Fruit fly (Drosophila melanogaster) whole organism, embryonic: Measurements from ENCODE around the gene CG13390.
A peak's percentile ranks its signal among the peaks of the same experiment; 100 is the strongest.

Experiments
- Abd-B ChIP-seq: fragments of 200-800 bp; sonication (Bioruptor generic); optimal IDR thresholded peaks from 2 replicates; lab custom pipeline; 2018; ENCODE audit warnings: missing biosample characterization, mild to moderate bottlenecking, missing genetic modification characterization, moderate library complexity
- Bgb ChIP-seq: fragments of 200-800 bp; sonication (Bioruptor generic); IDR thresholded peaks from 2 replicates; pipeline ENCODE4 v1.3.6; 2022; ENCODE audit warnings: missing biosample characterization, missing genetic modification characterization; ENCODE audit not compliant: partially characterized antibody
- CG10321 ChIP-seq: fragments of 200-800 bp; sonication (Bioruptor generic); IDR thresholded peaks from 2 replicates; pipeline ENCODE4 v1.3.6; 2022; ENCODE audit warnings: missing biosample characterization, missing genetic modification characterization
- CG10543 ChIP-seq: fragments of 200-800 bp; sonication (Bioruptor generic); optimal IDR thresholded peaks from 3 replicates; lab custom pipeline; 2017; ENCODE audit warnings: missing biosample characterization, mild to moderate bottlenecking, missing genetic modification characterization, moderate library complexity
- CG11093 ChIP-seq: fragments of 200-800 bp; sonication (Bioruptor generic); IDR thresholded peaks from 3 replicates; pipeline ENCODE4 v1.3.6; 2022; ENCODE audit warnings: missing biosample characterization, missing genetic modification characterization
- CG11247 ChIP-seq: fragments of 200-800 bp; sonication (Bioruptor generic); IDR thresholded peaks from 2 replicates; pipeline ENCODE4 v1.3.6; 2022; ENCODE audit warnings: missing biosample characterization, missing genetic modification characterization
- CG12236 ChIP-seq: fragments of 200-800 bp; sonication (Bioruptor generic); optimal IDR thresholded peaks from 2 replicates; lab custom pipeline; 2016; ENCODE audit warnings: missing biosample characterization, missing genetic modification characterization
- CG1233 ChIP-seq: fragments of 200-800 bp; sonication (Bioruptor generic); optimal IDR thresholded peaks from 4 replicates; lab custom pipeline; 2018; ENCODE audit warnings: missing biosample characterization, mild to moderate bottlenecking, missing genetic modification characterization
- CG14667 ChIP-seq: fragments of 200-800 bp; sonication (Bioruptor generic); IDR thresholded peaks from 2 replicates; pipeline ENCODE4 v1.3.6; 2022; ENCODE audit warnings: missing biosample characterization, missing genetic modification characterization
- CG14710 ChIP-seq: fragments of 200-800 bp; sonication (Bioruptor generic); optimal IDR thresholded peaks from 3 replicates; lab custom pipeline; 2019; ENCODE audit warnings: missing biosample characterization, mild to moderate bottlenecking, missing genetic modification characterization, moderate library complexity
- CG16863 ChIP-seq: fragments of 200-800 bp; sonication (Bioruptor generic); optimal IDR thresholded peaks from 3 replicates; lab custom pipeline; 2016; ENCODE audit warnings: missing biosample characterization, missing genetic modification characterization
- CG17802 ChIP-seq: fragments of 200-800 bp; sonication (Bioruptor generic); optimal IDR thresholded peaks from 2 replicates; lab custom pipeline; 2018; ENCODE audit warnings: missing biosample characterization, mild to moderate bottlenecking, missing genetic modification characterization, moderate library complexity
- CG2199 ChIP-seq: fragments of 200-800 bp; sonication (Bioruptor generic); IDR thresholded peaks from 3 replicates; pipeline ENCODE4 v1.3.6; 2022; ENCODE audit warnings: missing biosample characterization, missing genetic modification characterization
- CG31388 ChIP-seq: fragments of 200-800 bp; sonication (Bioruptor generic); optimal IDR thresholded peaks from 2 replicates; lab custom pipeline; 2016; ENCODE audit warnings: missing biosample characterization, missing genetic modification characterization
- CG32532 ChIP-seq: fragments of 200-800 bp; sonication (Bioruptor generic); IDR thresholded peaks from 2 replicates; pipeline ENCODE4 v1.3.6; 2022; ENCODE audit warnings: missing biosample characterization, missing genetic modification characterization
- CG32772 ChIP-seq: fragments of 200-800 bp; sonication (Bioruptor generic); IDR thresholded peaks from 2 replicates; pipeline ENCODE4 v1.3.6; 2022; ENCODE audit warnings: missing biosample characterization, missing genetic modification characterization
- CG3407 ChIP-seq: fragments of 200-800 bp; sonication (Bioruptor generic); optimal IDR thresholded peaks from 2 replicates; lab custom pipeline; 2018; ENCODE audit warnings: missing biosample characterization, mild to moderate bottlenecking, missing genetic modification characterization
- CG3726 ChIP-seq: fragments of 200-800 bp; sonication (Bioruptor generic); IDR thresholded peaks from 3 replicates; pipeline ENCODE4, ENCODE4 v1.3.6; 2022; ENCODE audit warnings: missing biosample characterization, missing genetic modification characterization
- CG4820 ChIP-seq: fragments of 200-800 bp; sonication (Bioruptor generic); optimal IDR thresholded peaks from 3 replicates; lab custom pipeline; 2016; ENCODE audit warnings: missing biosample characterization, missing genetic modification characterization
- CG5953 ChIP-seq: fragments of 200-800 bp; sonication (Bioruptor generic); IDR thresholded peaks from 2 replicates; pipeline ENCODE4 v1.3.6; 2022; ENCODE audit warnings: missing biosample characterization, missing genetic modification characterization
- CG6791 ChIP-seq: fragments of 200-800 bp; sonication (Bioruptor generic); IDR thresholded peaks from 3 replicates; pipeline ENCODE4 v1.3.6; 2022; ENCODE audit warnings: missing biosample characterization, missing genetic modification characterization; ENCODE audit not compliant: partially characterized antibody
- CG7745 ChIP-seq: fragments of 200-800 bp; sonication (Bioruptor generic); optimal IDR thresholded peaks from 2 replicates; lab custom pipeline; 2018; ENCODE audit warnings: missing biosample characterization, mild to moderate bottlenecking, missing genetic modification characterization, moderate library complexity
- CG7839 ChIP-seq: fragments of 200-800 bp; sonication (Bioruptor generic); optimal IDR thresholded peaks from 3 replicates; lab custom pipeline; 2018; ENCODE audit warnings: missing biosample characterization, mild to moderate bottlenecking, missing genetic modification characterization, moderate library complexity
- CG8281 ChIP-seq: fragments of 200-800 bp; sonication (Bioruptor generic); optimal IDR thresholded peaks from 2 replicates; lab custom pipeline; 2018; ENCODE audit warnings: missing biosample characterization, mild to moderate bottlenecking, missing genetic modification characterization, moderate library complexity
- CG8765 ChIP-seq: fragments of 200-800 bp; sonication (Bioruptor generic); IDR thresholded peaks from 2 replicates; pipeline ENCODE4 v1.3.6; 2022; ENCODE audit warnings: missing biosample characterization, missing genetic modification characterization
- CG9609 ChIP-seq: fragments of 200-800 bp; sonication (Bioruptor generic); optimal IDR thresholded peaks from 3 replicates; lab custom pipeline; 2016; ENCODE audit warnings: missing biosample characterization, missing genetic modification characterization
- Dref ChIP-seq: fragments of 200-800 bp; sonication (Bioruptor generic); IDR thresholded peaks from 2 replicates; pipeline ENCODE4 v1.3.6; 2022; ENCODE audit warnings: missing biosample characterization, missing genetic modification characterization
- Ets65A ChIP-seq: fragments of 200-800 bp; sonication (Bioruptor generic); peaks from one replicate; lab custom pipeline; 2016; ENCODE audit warnings: missing biosample characterization, missing genetic modification characterization
- Hand ChIP-seq: fragments of 200-800 bp; sonication (Bioruptor generic); optimal IDR thresholded peaks from 2 replicates; lab custom pipeline; 2017; ENCODE audit warnings: mild to moderate bottlenecking, missing biosample characterization, missing genetic modification reagents, missing genetic modification characterization
- Hr3 ChIP-seq: fragments of 200-800 bp; sonication (Bioruptor generic); optimal IDR thresholded peaks from 3 replicates; lab custom pipeline; 2016; ENCODE audit warnings: missing biosample characterization, missing genetic modification characterization
- Kr ChIP-seq: fragments of 200-800 bp; sonication (Bioruptor generic); optimal IDR thresholded peaks from 2 replicates; lab custom pipeline; 2017; ENCODE audit warnings: missing biosample characterization, mild to moderate bottlenecking, missing genetic modification characterization
- MESR4 ChIP-seq: fragments of 200-800 bp; sonication (Bioruptor generic); optimal IDR thresholded peaks from 2 replicates; lab custom pipeline; 2018; ENCODE audit warnings: missing biosample characterization, mild to moderate bottlenecking, missing genetic modification characterization, moderate library complexity
- Mes4 ChIP-seq: fragments of 200-800 bp; sonication (Bioruptor generic); optimal IDR thresholded peaks from 2 replicates; lab custom pipeline; 2016; ENCODE audit warnings: missing biosample characterization, missing genetic modification characterization
- Rx ChIP-seq: fragments of 200-800 bp; sonication (Bioruptor generic); IDR thresholded peaks from 2 replicates; pipeline ENCODE4 v1.3.6; 2022; ENCODE audit warnings: missing biosample characterization, missing genetic modification characterization
- Xrp1 ChIP-seq: fragments of 200-800 bp; sonication (Bioruptor generic); IDR thresholded peaks from 2 replicates; pipeline ENCODE4 v1.3.6; 2022; ENCODE audit warnings: missing biosample characterization, missing genetic modification characterization
- ab ChIP-seq: fragments of 200-800 bp; sonication (Bioruptor generic); optimal IDR thresholded peaks from 2 replicates; lab custom pipeline; 2016; ENCODE audit warnings: missing biosample characterization, missing genetic modification characterization
- ara ChIP-seq: fragments of 200-800 bp; sonication (Bioruptor generic); IDR thresholded peaks from 2 replicates; pipeline ENCODE4 v1.3.6; 2022; ENCODE audit warnings: missing biosample characterization, missing genetic modification characterization
- ash1 ChIP-seq: fragments of 200-800 bp; sonication (Bioruptor generic); optimal IDR thresholded peaks from 2 replicates; lab custom pipeline; 2018; ENCODE audit warnings: missing biosample characterization, mild to moderate bottlenecking, missing genetic modification characterization
- bsh ChIP-seq, 2 experiments: fragments of 200-800 bp; sonication (Bioruptor generic); optimal IDR thresholded peaks; 2 replicates each; lab custom pipeline; 2017 to 2018; ENCODE audit warnings: mild to moderate bottlenecking in 2 of 2, missing biosample characterization in 2 of 2, missing genetic modification characterization in 2 of 2, moderate library complexity in 1 of 2
- chinmo ChIP-seq: fragments of 200-800 bp; sonication (Bioruptor generic); IDR thresholded peaks from 4 replicates; pipeline ENCODE4 v1.3.6; 2022; ENCODE audit warnings: missing biosample characterization, missing genetic modification characterization; ENCODE audit not compliant: partially characterized antibody
- cwo ChIP-seq: fragments of 200-800 bp; sonication (Bioruptor generic); optimal IDR thresholded peaks from 3 replicates; lab custom pipeline; 2017; ENCODE audit warnings: missing biosample characterization, missing genetic modification characterization, mild to moderate bottlenecking, moderate library complexity, missing genetic modification reagents
- exex ChIP-seq: fragments of 200-800 bp; sonication (Bioruptor generic); optimal IDR thresholded peaks from 4 replicates; lab custom pipeline; 2018; ENCODE audit warnings: missing biosample characterization, mild to moderate bottlenecking, missing genetic modification characterization, moderate library complexity
- fru ChIP-seq: fragments of >200 bp; optimal IDR thresholded peaks from 2 replicates; lab custom pipeline; 2017
- gem ChIP-seq: fragments of 200-800 bp; sonication (Bioruptor generic); optimal IDR thresholded peaks from 2 replicates; lab custom pipeline; 2019; ENCODE audit warnings: missing biosample characterization, mild to moderate bottlenecking, missing genetic modification characterization, moderate library complexity
- nerfin-1 ChIP-seq: fragments of 200-800 bp; sonication (Bioruptor generic); optimal IDR thresholded peaks from 3 replicates; lab custom pipeline; 2019; ENCODE audit warnings: missing biosample characterization, mild to moderate bottlenecking, missing genetic modification characterization, moderate library complexity
- pfk ChIP-seq: fragments of 200-800 bp; sonication (Bioruptor generic); optimal IDR thresholded peaks from 2 replicates; lab custom pipeline; 2018; ENCODE audit warnings: missing biosample characterization, mild to moderate bottlenecking, missing genetic modification characterization, moderate library complexity
- schlank ChIP-seq: fragments of 200-800 bp; sonication (Bioruptor generic); optimal IDR thresholded peaks from 2 replicates; lab custom pipeline; 2018; ENCODE audit warnings: missing biosample characterization, mild to moderate bottlenecking, missing genetic modification characterization
- slp2 ChIP-seq: fragments of 200-800 bp; sonication (Bioruptor generic); optimal IDR thresholded peaks from 2 replicates; lab custom pipeline; 2016; ENCODE audit warnings: missing biosample characterization, missing genetic modification characterization
- stc ChIP-seq: fragments of 200-800 bp; sonication (Bioruptor generic); IDR thresholded peaks from 2 replicates; pipeline ENCODE4 v1.3.6; 2022; ENCODE audit warnings: missing biosample characterization, missing genetic modification characterization
- tx ChIP-seq: fragments of 200-800 bp; sonication (Bioruptor generic); optimal IDR thresholded peaks from 2 replicates; lab custom pipeline; 2016; ENCODE audit warnings: missing biosample characterization, missing genetic modification characterization
- yki ChIP-seq: fragments of >200 bp; optimal IDR thresholded peaks from 3 replicates; lab custom pipeline; 2018
- zf30C ChIP-seq: fragments of 200-800 bp; sonication (Bioruptor generic); optimal IDR thresholded peaks from 3 replicates; lab custom pipeline; 2018; ENCODE audit warnings: missing biosample characterization, mild to moderate bottlenecking, missing genetic modification characterization

CG13390 gene

dm6 chr2L:8334705-8335104 is 41.9 kb downstream of the CG13390 start (continued):
- TF ChIP-seq CG10321 (GFP tag; lab: Robert Waterston, UW), result no peak
- no peak for TF ChIP-seq CG7745
- TF ChIP-seq CG17802 (tag; lab: Kevin White, UChicago), result no peak
- no peak for TF ChIP-seq CG8765 (GFP tag; lab: Robert Waterston, UW)
- no peak for TF ChIP-seq CG5953 (GFP tag; lab: Robert Waterston, UW)
- no peak for TF ChIP-seq bsh (GFP tag; optimal IDR thresholded peaks at IDR 0.05; lab: Kevin White, UChicago)
- TF ChIP-seq yki (lab: Kevin White, UChicago), result no peak
- no peak for TF ChIP-seq CG14667
- TF ChIP-seq CG11093 (GFP tag; lab: Robert Waterston, UW), result no peak
- TF ChIP-seq CG3726 (GFP tag; lab: Robert Waterston, UW), result no peak
- no peak for TF ChIP-seq Ets65A (GFP tag; lab: Kevin White, UChicago)
- no peak for TF ChIP-seq exex
- TF ChIP-seq chinmo (GFP tag; lab: Robert Waterston, UW), result 0 out of 4 replicates have a peak, but pooled peaks have one; percentile 68
- TF ChIP-seq stc (GFP tag; lab: Robert Waterston, UW), result 0 out of 2 replicates have a peak, but pooled peaks have one; percentile 15
- TF ChIP-seq Abd-B (GFP tag; lab: Kevin White, UChicago), result no peak
- TF ChIP-seq slp2, result no peak
- TF ChIP-seq Hand (GFP tag; lab: Kevin White, UChicago), result no peak
- no peak for TF ChIP-seq gem (tag; lab: Kevin White, UChicago)
- no peak for TF ChIP-seq CG1233 (GFP tag; lab: Kevin White, UChicago)
- TF ChIP-seq Mes4 (GFP tag; lab: Kevin White, UChicago), result no peak
- TF ChIP-seq Bgb (GFP tag; lab: Robert Waterston, UW), result no peak
- TF ChIP-seq CG16863, result no peak
- TF ChIP-seq CG32772 (GFP tag; lab: Robert Waterston, UW), result no peak
- no peak for TF ChIP-seq CG9609 (GFP tag; lab: Kevin White, UChicago)
- TF ChIP-seq CG12236, result no peak
- no peak for TF ChIP-seq ash1
- no peak for TF ChIP-seq schlank
- no peak; the same call in 2 of the 3 replicates for TF ChIP-seq CG2199 (GFP tag; lab: Robert Waterston, UW)
- no peak for TF ChIP-seq CG8281 (tag; lab: Kevin White, UChicago)
- no peak for TF ChIP-seq CG10543
- TF ChIP-seq Kr (GFP tag; lab: Kevin White, UChicago), result no peak
- TF ChIP-seq Xrp1 (GFP tag; lab: Robert Waterston, UW), result no peak
- no peak for TF ChIP-seq Hr3
- peak; percentile 14; the same call in 1 of the 2 replicates for TF ChIP-seq ara (GFP tag; lab: Robert Waterston, UW)
- no peak for TF ChIP-seq CG31388 (GFP tag; lab: Kevin White, UChicago)
- TF ChIP-seq ab (GFP tag; lab: Kevin White, UChicago), result no peak
- TF ChIP-seq fru (lab: Kevin White, UChicago), result no peak
- no peak for TF ChIP-seq zf30C
- no peak for TF ChIP-seq tx (GFP tag; lab: Kevin White, UChicago)
- no peak for TF ChIP-seq nerfin-1
- peak; percentile 40; the same call in 1 of the 2 replicates for TF ChIP-seq Rx (GFP tag; lab: Robert Waterston, UW)
- no peak for TF ChIP-seq CG11247 (GFP tag; lab: Robert Waterston, UW)
- TF ChIP-seq MESR4 (GFP tag; lab: Kevin White, UChicago), result no peak
- no peak for TF ChIP-seq Dref (GFP tag; lab: Robert Waterston, UW)
- TF ChIP-seq pfk (GFP tag; lab: Kevin White, UChicago), result no peak
- TF ChIP-seq CG32532 (GFP tag; lab: Robert Waterston, UW), result 0 out of 2 replicates have a peak, but pooled peaks have one; percentile 32
- peak; percentile 10 for TF ChIP-seq cwo (GFP tag; lab: Kevin White, UChicago)
- no peak for TF ChIP-seq CG14710
- TF ChIP-seq CG6791 (GFP tag; lab: Robert Waterston, UW), result no peak
- TF ChIP-seq CG3407 (GFP tag; lab: Kevin White, UChicago), result no peak
- TF ChIP-seq CG7839 (tag; lab: Kevin White, UChicago), result no peak
- TF ChIP-seq CG4820, result no peak
